Fruit fly (Drosophila melanogaster) whole organism, prepupa: Measurements from ENCODE around the gene beat-IIIc.

Experiments
- CG10631 ChIP-seq: fragments of 200-800 bp; sonication (Bioruptor generic); optimal IDR thresholded peaks from 2 replicates; lab custom pipeline; 2016; ENCODE audit warnings: missing biosample characterization, missing genetic modification characterization
- CG31627 ChIP-seq: fragments of 200-800 bp; sonication (Bioruptor generic); optimal IDR thresholded peaks from 3 replicates; lab custom pipeline; 2016; ENCODE audit warnings: missing biosample characterization, missing genetic modification characterization
- CG4318 ChIP-seq: fragments of 200-800 bp; sonication (Bioruptor generic); optimal IDR thresholded peaks from 3 replicates; lab custom pipeline; 2017; ENCODE audit warnings: missing biosample characterization, mild to moderate bottlenecking, missing genetic modification characterization
- CG8319 ChIP-seq: fragments of 200-800 bp; sonication (Bioruptor generic); optimal IDR thresholded peaks from 3 replicates; lab custom pipeline; 2016; ENCODE audit warnings: missing biosample characterization, missing genetic modification characterization
- CG9139 ChIP-seq: fragments of 200-800 bp; sonication (Bioruptor generic); optimal IDR thresholded peaks from 3 replicates; lab custom pipeline; 2017; ENCODE audit warnings: missing biosample characterization, mild to moderate bottlenecking, missing genetic modification characterization
- Gug ChIP-seq: fragments of 200-800 bp; sonication (Bioruptor generic); IDR thresholded peaks from 2 replicates; pipeline ENCODE4 v1.3.6; 2022; ENCODE audit warnings: missing biosample characterization, missing genetic modification characterization
- Hr39 ChIP-seq: fragments of 200-800 bp; sonication (Bioruptor generic); optimal IDR thresholded peaks from 2 replicates; lab custom pipeline; 2016; ENCODE audit warnings: missing biosample characterization, missing genetic modification characterization
- Hr4 ChIP-seq: fragments of 200-800 bp; sonication (Bioruptor generic); optimal IDR thresholded peaks from 3 replicates; lab custom pipeline; 2016; ENCODE audit warnings: missing biosample characterization, missing genetic modification characterization
- Met ChIP-seq: fragments of 200-800 bp; sonication (Bioruptor generic); optimal IDR thresholded peaks from 3 replicates; lab custom pipeline; 2016; ENCODE audit warnings: missing biosample characterization, missing genetic modification characterization
- fd85E ChIP-seq: fragments of 200-800 bp; sonication (Bioruptor generic); optimal IDR thresholded peaks from 3 replicates; lab custom pipeline; 2016; ENCODE audit warnings: missing biosample characterization, missing genetic modification characterization

dm6 chr2L:17285940-17286339 lies 25.4 kb upstream of the beat-IIIc start, which contains the start of gene CG15140:
- TF ChIP-seq CG4318: no peak
- TF ChIP-seq Met (GFP tag; lab: Kevin White, UChicago): no peak
- TF ChIP-seq fd85E: no peak
- TF ChIP-seq CG31627: no peak
- TF ChIP-seq Gug (GFP tag; lab: Robert Waterston, UW): no peak
- no peak for TF ChIP-seq CG10631 (GFP tag; lab: Kevin White, UChicago)
- TF ChIP-seq Hr4 (GFP tag; lab: Kevin White, UChicago): no peak
- TF ChIP-seq CG9139 (GFP tag; lab: Kevin White, UChicago): no peak
- TF ChIP-seq CG8319 (GFP tag; lab: Kevin White, UChicago): no peak
- no peak for TF ChIP-seq Hr39 (GFP tag; lab: Kevin White, UChicago)
